Worm (Caenorhabditis elegans) whole organism, late embryonic: ENCODE measurements around the gene T28F3.5.

Source experiments
- T23F11.4 ChIP-seq: fragments of 200-800 bp; sonication (Bioruptor generic); optimal IDR thresholded peaks from 2 replicates; lab custom pipeline; 2018; ENCODE audit warnings: mild to moderate bottlenecking, missing genetic modification characterization, missing compliant biosample characterization
- ama-1 ChIP-seq: fragments of 150-350 bp; optimal IDR thresholded peaks from 2 replicates; lab custom pipeline; 2014
- ceh-19 ChIP-seq: fragments of 200-800 bp; sonication (Bioruptor generic); optimal IDR thresholded peaks from 2 replicates; lab custom pipeline; 2018; ENCODE audit warnings: mild to moderate bottlenecking, missing genetic modification characterization, missing compliant biosample characterization
- ceh-2 ChIP-seq: sonication (generic microtip); optimal IDR thresholded peaks from 2 replicates; lab custom pipeline; 2016; ENCODE audit warnings: missing genotype, missing genetic modification characterization, missing compliant biosample characterization
- elt-4 ChIP-seq: sonication (generic microtip); optimal IDR thresholded peaks from 2 replicates; lab custom pipeline; 2016; ENCODE audit warnings: missing genetic modification characterization, missing compliant biosample characterization
- fax-1 ChIP-seq: sonication (generic microtip); optimal IDR thresholded peaks from 2 replicates; lab custom pipeline; 2016; ENCODE audit warnings: missing genotype, missing genetic modification characterization, missing compliant biosample characterization
- fkh-6 ChIP-seq: sonication (generic microtip); optimal IDR thresholded peaks from 2 replicates; lab custom pipeline; 2016; ENCODE audit warnings: missing genetic modification characterization, missing compliant biosample characterization
- gmeb-2 ChIP-seq: sonication (generic microtip); optimal IDR thresholded peaks from 2 replicates; lab custom pipeline; 2016; ENCODE audit warnings: missing genetic modification characterization, inconsistent platforms, missing compliant biosample characterization
- hlh-15 ChIP-seq: sonication (generic microtip); optimal IDR thresholded peaks from 2 replicates; lab custom pipeline; 2016; ENCODE audit warnings: missing genetic modification characterization, missing compliant biosample characterization
- hlh-6 ChIP-seq: sonication (generic microtip); optimal IDR thresholded peaks from 2 replicates; lab custom pipeline; 2016; ENCODE audit warnings: missing genotype, missing genetic modification characterization, missing compliant biosample characterization
- lim-6 ChIP-seq: sonication (generic microtip); optimal IDR thresholded peaks from 2 replicates; lab custom pipeline; 2016; ENCODE audit warnings: missing genetic modification characterization, missing compliant biosample characterization
- madf-2 ChIP-seq: sonication (generic microtip); optimal IDR thresholded peaks from 2 replicates; lab custom pipeline; 2017; ENCODE audit warnings: missing genetic modification characterization, missing compliant biosample characterization
- nhr-232 ChIP-seq: sonication (generic microtip); optimal IDR thresholded peaks from 2 replicates; lab custom pipeline; 2016; ENCODE audit warnings: missing genetic modification characterization, missing compliant biosample characterization
- odd-2 ChIP-seq: sonication (generic microtip); optimal IDR thresholded peaks from 2 replicates; lab custom pipeline; 2017; ENCODE audit warnings: antibody characterized with exemption, mild to moderate bottlenecking, missing genetic modification characterization, missing compliant biosample characterization
- pax-1 ChIP-seq: fragments of 150-350 bp; optimal IDR thresholded peaks from 2 replicates; lab custom pipeline; 2014; ENCODE audit warnings: missing biosample characterization, missing genetic modification characterization
- sdc-2 ChIP-seq: sonication (generic microtip); optimal IDR thresholded peaks from 2 replicates; lab custom pipeline; 2016; ENCODE audit warnings: missing genotype, missing genetic modification characterization, missing compliant biosample characterization
- sox-4 ChIP-seq: sonication (generic microtip); optimal IDR thresholded peaks from 2 replicates; lab custom pipeline; 2017; ENCODE audit warnings: mild to moderate bottlenecking, missing genetic modification characterization, inconsistent platforms, missing compliant biosample characterization
- tbx-2 ChIP-seq: sonication (generic microtip); optimal IDR thresholded peaks from 2 replicates; lab custom pipeline; 2016; ENCODE audit warnings: missing genetic modification characterization, missing compliant biosample characterization
- unc-42 ChIP-seq: sonication (generic microtip); optimal IDR thresholded peaks from 2 replicates; lab custom pipeline; 2016; ENCODE audit warnings: missing genotype, missing genetic modification characterization, missing compliant biosample characterization
- unc-55 ChIP-seq: sonication (generic microtip); optimal IDR thresholded peaks from 2 replicates; lab custom pipeline; 2017; ENCODE audit warnings: missing biosample characterization, missing genetic modification reagents, missing genetic modification characterization
- unc-86 ChIP-seq: sonication (generic microtip); optimal IDR thresholded peaks from 2 replicates; lab custom pipeline; 2016; ENCODE audit warnings: missing genetic modification characterization, missing compliant biosample characterization

The T28F3.5 gene

DNA sequence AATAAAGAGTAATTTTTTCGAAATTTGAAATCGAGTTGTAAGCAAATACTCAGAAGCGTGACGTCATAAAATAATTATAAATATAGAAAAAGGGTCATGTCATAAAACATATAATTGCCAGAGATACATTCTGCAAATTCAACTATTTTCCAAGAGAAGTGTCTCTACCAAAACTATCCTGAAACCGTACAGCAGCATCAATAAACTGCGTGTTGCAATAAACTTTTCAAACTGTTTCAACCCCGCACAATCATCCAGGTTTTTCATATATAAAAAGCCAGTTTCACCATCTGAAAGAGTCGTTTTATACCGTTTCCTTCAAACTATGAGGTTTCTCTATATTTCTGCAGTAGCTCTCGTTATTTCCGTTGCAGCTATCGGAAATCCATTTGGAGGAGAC is 48.9 kb downstream of the T28F3.5 start, which contains the start of gene C49C3.11:
Gene C49C3.11 (plus strand): TSS at position 301 of the 400 bp plus-strand sequence.
- TF ChIP-seq madf-2 (tag; lab: Kevin White, UChicago) = no peak
- no peak for TF ChIP-seq unc-55 (GFP tag; lab: Kevin White, UChicago)
- TF ChIP-seq pax-1 = no peak
- TF ChIP-seq lim-6 (tag; lab: Kevin White, UChicago) = no peak
- no peak for TF ChIP-seq fax-1
- no peak for TF ChIP-seq fkh-6
- TF ChIP-seq unc-86 (tag; lab: Kevin White, UChicago) = no peak
- no peak for TF ChIP-seq ceh-2 (tag; lab: Kevin White, UChicago)
- no peak for TF ChIP-seq elt-4 (tag; lab: Kevin White, UChicago)
- no peak for TF ChIP-seq unc-42 (tag; lab: Kevin White, UChicago)
- no peak for TF ChIP-seq tbx-2 (tag; lab: Kevin White, UChicago)
- no peak for TF ChIP-seq hlh-15 (tag; lab: Kevin White, UChicago)
- TF ChIP-seq hlh-6 = no peak
- TF ChIP-seq sdc-2 (tag; lab: Kevin White, UChicago) = no peak

DNA sequence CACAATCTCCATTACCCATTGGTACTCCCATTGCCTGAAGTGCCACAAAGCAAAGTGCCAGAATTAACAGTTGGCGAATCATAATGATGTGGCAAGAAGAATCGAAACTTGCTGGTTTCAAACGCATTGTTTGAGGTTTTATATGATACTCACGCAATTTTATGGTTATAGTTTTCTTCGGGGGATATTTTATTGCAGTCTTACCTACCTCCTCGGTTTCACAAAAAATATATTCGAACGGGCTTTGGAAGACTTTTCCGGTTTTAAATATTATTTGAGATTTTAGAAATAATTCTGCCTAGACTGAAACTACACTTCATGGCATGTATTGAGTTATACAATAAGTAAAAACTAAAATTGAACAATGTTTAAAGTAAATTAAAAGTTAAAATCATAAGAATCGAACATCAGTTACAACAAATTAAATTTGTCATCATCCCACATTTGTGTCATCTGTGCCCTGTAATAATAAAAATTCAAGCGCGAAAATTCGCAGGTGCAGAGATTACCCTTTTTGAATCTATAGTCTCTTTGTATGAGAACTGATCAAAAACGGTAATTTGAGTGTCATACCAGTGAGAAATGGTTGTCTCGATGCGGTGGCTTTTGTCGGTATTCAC is 52.1 kb downstream of the T28F3.5 start, which contains the start of the genes clec-197 and clec-198:
Gene clec-197 (minus strand): TSS at position 101 of the 620 bp plus-strand sequence.
Gene clec-198 (plus strand): TSS at position 570 of the 620 bp plus-strand sequence.
- TF ChIP-seq T23F11.4 (no peak), pax-1 (no peak), ama-1 (no peak), nhr-232 (tag; lab: Kevin White, UChicago) (no peak), ceh-19 (GFP tag; lab: Kevin White, UChicago) (no peak), gmeb-2 (tag; lab: Kevin White, UChicago) (no peak), odd-2 (tag; lab: Kevin White, UChicago) (no peak), fax-1 (no peak), sox-4 (no peak)
